Fruit fly (Drosophila melanogaster): ENCODE measurements around the gene CG42748.

DNA sequence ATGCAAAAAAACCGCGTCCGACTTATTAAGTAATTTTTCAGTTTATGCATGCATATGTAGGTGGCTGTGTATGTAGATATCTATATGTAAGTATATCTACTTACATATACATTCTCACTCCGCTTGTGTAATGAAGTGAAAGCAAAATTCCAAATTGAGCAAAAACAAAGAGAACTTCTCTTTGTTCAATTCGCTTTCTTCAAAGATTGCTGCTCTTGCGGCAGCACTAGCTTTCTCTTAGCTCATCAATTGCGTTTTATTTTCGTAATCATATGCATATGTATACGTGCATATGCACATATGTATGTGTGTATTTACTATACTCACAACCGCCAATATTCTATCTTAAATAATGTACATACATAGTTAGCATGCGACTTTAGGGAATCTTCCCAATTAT is 17.7 kb downstream of the CG42748 start:
- TF ChIP-seq usp (GFP tag; optimal IDR thresholded peaks at IDR 0.05) (no peak), psq (optimal IDR thresholded peaks at IDR 0.05) (no peak), CG8478 (optimal IDR thresholded peaks at IDR 0.05) (no peak)

All from whole organism.